Worm (Caenorhabditis elegans) whole organism, young adult: ENCODE results near the gene F10A3.11.

Experiments used
- K12H6.12 ChIP-seq: fragments of 200-800 bp; sonication (Bioruptor generic); optimal IDR thresholded peaks from 2 replicates; lab custom pipeline; 2018; ENCODE audit warnings: mild to moderate bottlenecking, missing genetic modification characterization, missing compliant biosample characterization
- aptf-3 ChIP-seq: fragments of 200-800 bp; sonication (Bioruptor generic); IDR thresholded peaks from 2 replicates; pipeline ENCODE4 v1.3.6; 2022; ENCODE audit warnings: missing genetic modification characterization, missing compliant biosample characterization
- ceh-79 ChIP-seq: sonication (generic microtip); optimal IDR thresholded peaks from 2 replicates; lab custom pipeline; 2017; ENCODE audit warnings: mild to moderate bottlenecking, missing genetic modification characterization, missing compliant biosample characterization
- mcd-1 ChIP-seq: fragments of 200-800 bp; sonication (Bioruptor generic); IDR thresholded peaks from 2 replicates; pipeline ENCODE4 v1.3.6; 2022; ENCODE audit warnings: missing genetic modification reagents, missing genetic modification characterization, missing compliant biosample characterization

DNA sequence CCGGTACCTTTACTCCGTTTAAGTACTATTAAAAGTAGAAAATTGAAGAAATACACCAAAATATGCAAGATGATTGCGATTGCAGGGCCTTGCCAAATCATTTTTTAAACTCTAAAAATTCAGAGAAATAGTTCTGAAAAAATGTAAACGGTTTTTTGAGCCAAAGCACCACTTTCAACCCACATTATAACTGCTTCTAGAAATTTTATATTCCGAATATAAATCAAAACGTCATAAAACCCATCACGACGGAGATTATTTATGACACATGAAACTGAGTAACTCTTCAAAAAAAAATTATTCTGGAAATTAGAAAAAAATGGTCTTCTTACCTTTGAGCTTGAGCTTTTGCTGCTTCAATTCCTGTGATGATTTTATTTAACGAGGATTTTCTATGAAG, 48.2 kb upstream of the F10A3.11 start, which contains the start of gene srxa-16:
- TF ChIP-seq ceh-79 (tag; lab: Kevin White, UChicago) (no peak), mcd-1 (GFP tag; lab: Robert Waterston, UW) (no peak), aptf-3 (no peak), K12H6.12 (tag; lab: Kevin White, UChicago) (no peak)
